Worm (Caenorhabditis elegans) whole organism, mixed stage, embryonic: ENCODE results near the gene T01C3.11.

Experiments
- M03D4.4 ChIP-seq: sonication (generic microtip); optimal IDR thresholded peaks from 2 replicates; lab custom pipeline; 2017; ENCODE audit warnings: mild to moderate bottlenecking, missing genetic modification characterization, missing compliant biosample characterization
- bed-3 ChIP-seq: fragments of 200-800 bp; sonication (Bioruptor generic); optimal IDR thresholded peaks from 3 replicates; lab custom pipeline; 2018; ENCODE audit warnings: mild to moderate bottlenecking, missing genetic modification characterization, moderate library complexity, missing compliant biosample characterization
- blmp-1 ChIP-seq: fragments of 150-350 bp; optimal IDR thresholded peaks from 2 replicates; lab custom pipeline; 2014; ENCODE audit warnings: missing biosample characterization, missing genetic modification characterization
- ceh-39 ChIP-seq: fragments of 150-350 bp; optimal IDR thresholded peaks from 2 replicates; lab custom pipeline; 2014; ENCODE audit warnings: missing biosample characterization, missing genetic modification characterization
- ceh-43 ChIP-seq: fragments of 200-800 bp; sonication (Bioruptor generic); optimal IDR thresholded peaks from 2 replicates; lab custom pipeline; 2018; ENCODE audit warnings: mild to moderate bottlenecking, missing genetic modification characterization, moderate library complexity, missing compliant biosample characterization
- ceh-83 ChIP-seq: fragments of 200-800 bp; sonication (Bioruptor generic); optimal IDR thresholded peaks from 2 replicates; lab custom pipeline; 2018; ENCODE audit warnings: mild to moderate bottlenecking, missing genetic modification characterization, missing compliant biosample characterization
- ces-1 ChIP-seq: fragments of 150-350 bp; optimal IDR thresholded peaks from 2 replicates; lab custom pipeline; 2014; ENCODE audit warnings: missing biosample characterization, missing genetic modification reagents, missing genetic modification characterization
- cnd-1 ChIP-seq: fragments of 200-800 bp; sonication (Bioruptor generic); optimal IDR thresholded peaks from 2 replicates; lab custom pipeline; 2018; ENCODE audit warnings: mild to moderate bottlenecking, missing genetic modification characterization, missing compliant biosample characterization
- drap-1 ChIP-seq: fragments of 200-800 bp; sonication (Bioruptor generic); optimal IDR thresholded peaks from 3 replicates; lab custom pipeline; 2018; ENCODE audit warnings: mild to moderate bottlenecking, missing genetic modification characterization, missing compliant biosample characterization
- elt-1 ChIP-seq: sonication (generic microtip); optimal IDR thresholded peaks from 2 replicates; lab custom pipeline; 2017; ENCODE audit warnings: missing genetic modification characterization, mild to moderate bottlenecking, missing compliant biosample characterization, antibody characterized with exemption, moderate library complexity, borderline replicate concordance; ENCODE audit not compliant: insufficient read depth
- elt-3 ChIP-seq: fragments of 150-350 bp; optimal IDR thresholded peaks from 2 replicates; lab custom pipeline; 2014; ENCODE audit warnings: missing biosample characterization, missing genetic modification characterization
- flh-1 ChIP-seq: fragments of 200-800 bp; sonication (Bioruptor generic); optimal IDR thresholded peaks from 2 replicates; lab custom pipeline; 2018; ENCODE audit warnings: mild to moderate bottlenecking, missing genetic modification characterization, moderate library complexity, missing compliant biosample characterization
- ham-2 ChIP-seq: fragments of 200-800 bp; sonication (Bioruptor generic); optimal IDR thresholded peaks from 2 replicates; lab custom pipeline; 2018; ENCODE audit warnings: mild to moderate bottlenecking, missing genetic modification characterization, missing compliant biosample characterization
- hlh-1 ChIP-seq: fragments of 150-350 bp; optimal IDR thresholded peaks from 2 replicates; lab custom pipeline; 2014; ENCODE audit warnings: missing biosample characterization, missing genetic modification reagents, missing genetic modification characterization
- lin-13 ChIP-seq: fragments of 150-350 bp; optimal IDR thresholded peaks from 2 replicates; lab custom pipeline; 2014; ENCODE audit warnings: missing biosample characterization, missing genetic modification characterization
- lin-32 ChIP-seq: fragments of 200-800 bp; sonication (Bioruptor generic); optimal IDR thresholded peaks from 2 replicates; lab custom pipeline; 2018; ENCODE audit warnings: mild to moderate bottlenecking, missing genetic modification characterization, missing compliant biosample characterization
- lsy-2 ChIP-seq: fragments of 150-350 bp; optimal IDR thresholded peaks from 2 replicates; lab custom pipeline; 2014; ENCODE audit warnings: missing biosample characterization, missing genetic modification characterization
- mab-5 ChIP-seq: fragments of 150-350 bp; optimal IDR thresholded peaks from 2 replicates; lab custom pipeline; 2014; ENCODE audit warnings: missing biosample characterization, missing genetic modification characterization
- mep-1 ChIP-seq: fragments of 150-350 bp; optimal IDR thresholded peaks from 2 replicates; lab custom pipeline; 2017; ENCODE audit warnings: missing biosample characterization, missing genetic modification reagents, missing genetic modification characterization, inconsistent platforms
- mls-2 ChIP-seq: sonication (generic microtip); optimal IDR thresholded peaks from 2 replicates; lab custom pipeline; 2016; ENCODE audit warnings: mild to moderate bottlenecking, missing genetic modification characterization, moderate library complexity, missing compliant biosample characterization
- nhr-12 ChIP-seq: fragments of 150-350 bp; optimal IDR thresholded peaks from 2 replicates; lab custom pipeline; 2014; ENCODE audit warnings: missing biosample characterization, missing genetic modification characterization
- nhr-2 ChIP-seq: fragments of 150-350 bp; optimal IDR thresholded peaks from 2 replicates; lab custom pipeline; 2014; ENCODE audit warnings: missing biosample characterization, missing genetic modification characterization
- nhr-237 ChIP-seq: fragments of 150-350 bp; optimal IDR thresholded peaks from 2 replicates; lab custom pipeline; 2014; ENCODE audit warnings: missing biosample characterization, missing genetic modification characterization
- nhr-76 ChIP-seq: sonication (generic microtip); optimal IDR thresholded peaks from 2 replicates; lab custom pipeline; 2017; ENCODE audit warnings: missing biosample characterization, missing genetic modification characterization
- pha-4 ChIP-seq: fragments of 150-350 bp; optimal IDR thresholded peaks from 2 replicates; lab custom pipeline; 2018; ENCODE audit warnings: missing biosample characterization, missing genetic modification reagents, missing genetic modification characterization
- sem-2 ChIP-seq: fragments of 200-800 bp; sonication (Bioruptor generic); optimal IDR thresholded peaks from 2 replicates; lab custom pipeline; 2018; ENCODE audit warnings: mild to moderate bottlenecking, missing genetic modification characterization, missing compliant biosample characterization
- snpc-4 ChIP-seq: fragments of 150-350 bp; optimal IDR thresholded peaks from 2 replicates; lab custom pipeline; 2014; ENCODE audit warnings: missing biosample characterization, missing genetic modification characterization
- sptf-1 ChIP-seq: sonication (generic microtip); optimal IDR thresholded peaks from 2 replicates; lab custom pipeline; 2017; ENCODE audit warnings: mild to moderate bottlenecking, missing genetic modification characterization, moderate library complexity, missing compliant biosample characterization
- tbx-8 ChIP-seq: fragments of 200-800 bp; sonication (Bioruptor generic); optimal IDR thresholded peaks from 2 replicates; lab custom pipeline; 2018; ENCODE audit warnings: mild to moderate bottlenecking, missing genetic modification characterization, moderate library complexity, missing compliant biosample characterization
- unc-120 ChIP-seq: sonication (generic microtip); optimal IDR thresholded peaks from 2 replicates; lab custom pipeline; 2017; ENCODE audit warnings: missing genetic modification characterization, missing compliant biosample characterization; ENCODE audit not compliant: poor library complexity, severe bottlenecking
- zip-8 ChIP-seq: fragments of 150-350 bp; optimal IDR thresholded peaks from 2 replicates; lab custom pipeline; 2014; ENCODE audit warnings: missing biosample characterization, missing genetic modification characterization
- ztf-11 ChIP-seq: fragments of 150-350 bp; optimal IDR thresholded peaks from 2 replicates; lab custom pipeline; 2014; ENCODE audit warnings: missing biosample characterization, missing genetic modification characterization

T01C3.11 gene

ce11 chrV:14999485-15000023 is at the start of gene T01C3.11:
T01C3.11 (plus strand) TSS chrV:14999535.
- TF ChIP-seq sem-2 (GFP tag; lab: Kevin White, UChicago) (no peak), sptf-1 (tag; lab: Kevin White, UChicago) (no peak), ceh-43 (no peak), snpc-4 (tag; lab: Kevin White, UChicago) (no peak), nhr-2 (tag; lab: Kevin White, UChicago) (no peak), ham-2 (GFP tag; lab: Kevin White, UChicago) (no peak), M03D4.4 (tag; lab: Kevin White, UChicago) (no peak), flh-1 (no peak)

- TF ChIP-seq tbx-8 (GFP tag; lab: Kevin White, UChicago) (no peak), ceh-43 (no peak), ces-1 (no peak), elt-1 (tag; lab: Kevin White, UChicago) (no peak), nhr-12 (tag; lab: Kevin White, UChicago) (no peak), unc-120 (no peak), mep-1 (tag; lab: Kevin White, UChicago) (no peak), M03D4.4 (tag; lab: Kevin White, UChicago) (no peak), lin-32 (GFP tag; lab: Kevin White, UChicago) (no peak), ceh-83 (no peak), hlh-1 (tag; lab: Kevin White, UChicago) (no peak), ztf-11 (no peak), elt-3 (tag; lab: Kevin White, UChicago) (no peak), sptf-1 (tag; lab: Kevin White, UChicago) (no peak), ceh-39 (tag; lab: Kevin White, UChicago) (no peak), lsy-2 (no peak), cnd-1 (tag; lab: Kevin White, UChicago) (no peak), mls-2 (tag; lab: Kevin White, UChicago) (no peak)
Measured at ce11 chrV:14954633-14955032, 44.7 kb upstream of the T01C3.11 start, which contains the start of gene C30G7.5. C30G7.5 (minus strand) TSS chrV:14954733.

ce11 chrV:14955676-14956075 is 43.7 kb upstream of the T01C3.11 start, which contains the start of gene F02D8.9:
F02D8.9 (minus strand) TSS chrV:14955776.
- TF ChIP-seq tbx-8 (GFP tag; lab: Kevin White, UChicago) (no peak), mls-2 (tag; lab: Kevin White, UChicago) (no peak), lin-32 (GFP tag; lab: Kevin White, UChicago) (no peak), lin-13 (tag; lab: Kevin White, UChicago) (no peak), sem-2 (GFP tag; lab: Kevin White, UChicago) (no peak), drap-1 (GFP tag; lab: Kevin White, UChicago) (no peak), nhr-237 (no peak), pha-4 (no peak), blmp-1 (tag; lab: Kevin White, UChicago) (no peak), ceh-39 (tag; lab: Kevin White, UChicago) (no peak), nhr-76 (tag; lab: Kevin White, UChicago) (no peak), ham-2 (GFP tag; lab: Kevin White, UChicago) (no peak)

ce11 chrV:14971136-14971535 is 28.2 kb upstream of the T01C3.11 start, which contains the start of gene nlp-59:
nlp-59 (plus strand) TSS chrV:14971436.
- TF ChIP-seq elt-3 (tag; lab: Kevin White, UChicago) (no peak), hlh-1 (tag; lab: Kevin White, UChicago) (no peak), ceh-83 (no peak), lin-32 (GFP tag; lab: Kevin White, UChicago) (no peak), ceh-39 (tag; lab: Kevin White, UChicago) (no peak), bed-3 (GFP tag; lab: Kevin White, UChicago) (no peak), blmp-1 (tag; lab: Kevin White, UChicago) (no peak), unc-120 (no peak), pha-4 (no peak), lin-13 (tag; lab: Kevin White, UChicago) (no peak), ceh-43 (no peak), mab-5 (tag; lab: Kevin White, UChicago) (no peak), ztf-11 (no peak), nhr-2 (tag; lab: Kevin White, UChicago) (no peak), elt-1 (tag; lab: Kevin White, UChicago) (no peak), snpc-4 (tag; lab: Kevin White, UChicago) (no peak), zip-8 (tag; lab: Kevin White, UChicago) (no peak), nhr-76 (tag; lab: Kevin White, UChicago) (no peak), flh-1 (no peak), mls-2 (tag; lab: Kevin White, UChicago) (no peak)
